Worm (Caenorhabditis elegans) whole organism, young adult: ENCODE measurements around the gene F59B10.2.

Experiments used
- B0019.2 ChIP-seq: fragments of 200-800 bp; sonication (Bioruptor generic); conservative IDR thresholded peaks from 2 replicates; pipeline ENCODE4 v1.3.6; 2022; ENCODE audit warnings: missing genetic modification reagents, missing genetic modification characterization, missing compliant biosample characterization
- B0261.1 ChIP-seq: sonication (generic microtip); optimal IDR thresholded peaks from 2 replicates; lab custom pipeline; 2016; ENCODE audit warnings: mild to moderate bottlenecking, missing genetic modification characterization, moderate library complexity, missing compliant biosample characterization
- B0336.3 ChIP-seq: fragments of 200-800 bp; sonication (Bioruptor generic); IDR thresholded peaks from 2 replicates; pipeline ENCODE4 v1.3.6; 2022; ENCODE audit warnings: missing genetic modification characterization, missing compliant biosample characterization
- C17E4.6 ChIP-seq: fragments of 200-800 bp; sonication (Bioruptor generic); IDR thresholded peaks from 2 replicates; pipeline ENCODE4 v1.3.6; 2022; ENCODE audit warnings: missing genetic modification reagents, missing genetic modification characterization, missing compliant biosample characterization
- F39B2.1 ChIP-seq: fragments of 200-800 bp; sonication (Bioruptor generic); IDR thresholded peaks from 2 replicates; pipeline ENCODE4 v1.3.6; 2022; ENCODE audit warnings: missing genetic modification reagents, missing genetic modification characterization, missing compliant biosample characterization
- F52B5.7 ChIP-seq: sonication (generic microtip); optimal IDR thresholded peaks from 2 replicates; lab custom pipeline; 2016; ENCODE audit warnings: mild to moderate bottlenecking, missing genetic modification characterization, missing compliant biosample characterization
- F55B11.4 ChIP-seq: sonication (generic microtip); optimal IDR thresholded peaks from 2 replicates; lab custom pipeline; 2016; ENCODE audit warnings: missing compliant biosample characterization, missing genetic modification characterization, borderline replicate concordance; ENCODE audit not compliant: insufficient read depth
- F57C9.4 ChIP-seq: sonication (generic microtip); optimal IDR thresholded peaks from 2 replicates; lab custom pipeline; 2017; ENCODE audit warnings: mild to moderate bottlenecking, missing genetic modification characterization, missing compliant biosample characterization
- T26A5.8 ChIP-seq: sonication (generic microtip); optimal IDR thresholded peaks from 2 replicates; lab custom pipeline; 2016; ENCODE audit warnings: missing genetic modification characterization, missing compliant biosample characterization
- Y56A3A.18 ChIP-seq: fragments of 200-800 bp; sonication (Bioruptor generic); IDR thresholded peaks from 2 replicates; pipeline ENCODE4 v1.3.6; 2022; ENCODE audit warnings: missing genetic modification reagents, missing genetic modification characterization, missing compliant biosample characterization
- Y67H2A.10 ChIP-seq: fragments of 200-800 bp; sonication (Bioruptor generic); conservative IDR thresholded peaks from 2 replicates; pipeline ENCODE4 v1.3.6; 2022; ENCODE audit warnings: missing genetic modification reagents, missing genetic modification characterization, missing compliant biosample characterization
- Y79H2A.3 ChIP-seq: fragments of 200-800 bp; sonication (Bioruptor generic); conservative IDR thresholded peaks from 2 replicates; pipeline ENCODE4 v1.3.6; 2022; ENCODE audit warnings: missing genetic modification reagents, missing genetic modification characterization, missing compliant biosample characterization
- ama-1 ChIP-seq, 3 experiments: fragments of 150-350 bp in 1 of 3; sonication (generic microtip) in 2 of 3; optimal IDR thresholded peaks; 2 replicates each; lab custom pipeline; 2014 to 2018; ENCODE audit warnings: missing biosample characterization in 2 of 3, missing genetic modification characterization in 2 of 3, missing genetic modification reagents in 2 of 3
- aptf-3 ChIP-seq: fragments of 200-800 bp; sonication (Bioruptor generic); IDR thresholded peaks from 2 replicates; pipeline ENCODE4 v1.3.6; 2022; ENCODE audit warnings: missing genetic modification characterization, missing compliant biosample characterization
- atf-7 ChIP-seq: sonication (generic microtip); optimal IDR thresholded peaks from 2 replicates; lab custom pipeline; 2017; ENCODE audit warnings: mild to moderate bottlenecking, missing genetic modification characterization, missing compliant biosample characterization
- attf-3 ChIP-seq: fragments of 200-800 bp; sonication (Bioruptor generic); conservative IDR thresholded peaks from 2 replicates; pipeline ENCODE4 v1.3.6; 2022; ENCODE audit warnings: missing genetic modification reagents, missing genetic modification characterization, missing compliant biosample characterization
- attf-5 ChIP-seq: fragments of 200-800 bp; sonication (Bioruptor generic); optimal IDR thresholded peaks from 2 replicates; lab custom pipeline; 2018; ENCODE audit warnings: mild to moderate bottlenecking, missing genetic modification characterization, missing compliant biosample characterization
- bed-2 ChIP-seq: fragments of 200-800 bp; sonication (Bioruptor generic); IDR thresholded peaks from 2 replicates; pipeline ENCODE4 v1.3.6; 2022; ENCODE audit warnings: missing genetic modification reagents, missing genetic modification characterization, missing compliant biosample characterization
- cebp-1 ChIP-seq, 2 experiments: fragments of 200-800 bp in 1 of 2; sonication (Bioruptor generic) in 1 of 2; sonication (generic microtip) in 1 of 2; IDR thresholded peaks in 1 of 2; optimal IDR thresholded peaks in 1 of 2; 2 replicates each; pipeline versions ENCODE4 v1.3.6 to Lab custom; 2017 to 2022; ENCODE audit warnings: missing compliant biosample characterization in 2 of 2, missing genetic modification characterization in 2 of 2, mild to moderate bottlenecking in 1 of 2, missing genetic modification reagents in 1 of 2, moderate library complexity in 1 of 2
- cebp-2 ChIP-seq: fragments of 200-800 bp; sonication (Bioruptor generic); IDR thresholded peaks from 2 replicates; pipeline ENCODE4 v1.3.6; 2022; ENCODE audit warnings: missing genetic modification characterization, missing compliant biosample characterization
- ceh-100 ChIP-seq: fragments of 200-800 bp; sonication (Bioruptor generic); IDR thresholded peaks from 2 replicates; pipeline ENCODE4 v1.3.6; 2022; ENCODE audit warnings: missing genetic modification reagents, missing genetic modification characterization, missing compliant biosample characterization
- chd-7 ChIP-seq: sonication (generic microtip); optimal IDR thresholded peaks from 2 replicates; lab custom pipeline; 2016; ENCODE audit warnings: mild to moderate bottlenecking, missing genetic modification characterization, moderate library complexity, missing compliant biosample characterization
- dox-1 ChIP-seq: fragments of 200-800 bp; sonication (Bioruptor generic); IDR thresholded peaks from 2 replicates; pipeline ENCODE4 v1.3.6; 2022; ENCODE audit warnings: missing genetic modification reagents, missing genetic modification characterization, missing compliant biosample characterization
- dpff-1 ChIP-seq: sonication (generic microtip); optimal IDR thresholded peaks from 2 replicates; lab custom pipeline; 2017; ENCODE audit warnings: mild to moderate bottlenecking, missing genetic modification characterization, missing compliant biosample characterization
- efl-1 ChIP-seq: fragments of 150-350 bp; optimal IDR thresholded peaks from 2 replicates; lab custom pipeline; 2014; ENCODE audit warnings: missing biosample characterization, missing genetic modification reagents, missing genetic modification characterization
- egl-44 ChIP-seq: fragments of 200-800 bp; sonication (Bioruptor generic); IDR thresholded peaks from 2 replicates; pipeline ENCODE4 v1.3.6; 2022; ENCODE audit warnings: missing genetic modification reagents, missing genetic modification characterization, missing compliant biosample characterization
- egrh-3 ChIP-seq: fragments of 200-800 bp; sonication (Bioruptor generic); IDR thresholded peaks from 2 replicates; pipeline ENCODE4 v1.3.6; 2022; ENCODE audit warnings: missing genetic modification reagents, missing genetic modification characterization, missing compliant biosample characterization
- ekl-4 ChIP-seq: fragments of 200-800 bp; sonication (Bioruptor generic); IDR thresholded peaks from 2 replicates; pipeline ENCODE4 v1.3.6; 2022; ENCODE audit warnings: missing genetic modification reagents, missing genetic modification characterization, missing compliant biosample characterization
- ets-4 ChIP-seq: fragments of 200-800 bp; sonication (Bioruptor generic); optimal IDR thresholded peaks from 2 replicates; lab custom pipeline; 2018; ENCODE audit warnings: mild to moderate bottlenecking, missing genetic modification characterization, missing compliant biosample characterization
- fkh-3 ChIP-seq: sonication (generic microtip); optimal IDR thresholded peaks from 2 replicates; lab custom pipeline; 2016; ENCODE audit warnings: mild to moderate bottlenecking, missing genetic modification characterization, missing compliant biosample characterization
- him-1 ChIP-seq: sonication (generic microtip); optimal IDR thresholded peaks from 2 replicates; lab custom pipeline; 2016; ENCODE audit warnings: missing genotype, missing genetic modification reagents, missing genetic modification characterization, missing compliant biosample characterization
- hmg-20 ChIP-seq: fragments of 200-800 bp; sonication (Bioruptor generic); IDR thresholded peaks from 2 replicates; pipeline ENCODE4 v1.3.6; 2022; ENCODE audit warnings: missing genetic modification reagents, missing genetic modification characterization, missing compliant biosample characterization
- hsf-1 ChIP-seq: fragments of 200-800 bp; sonication (Bioruptor generic); IDR thresholded peaks from 2 replicates; pipeline ENCODE4 v1.3.6; 2022; ENCODE audit warnings: missing genetic modification reagents, missing genetic modification characterization, missing compliant biosample characterization
- lag-1 ChIP-seq: fragments of 200-800 bp; sonication (Bioruptor generic); IDR thresholded peaks from 2 replicates; pipeline ENCODE4 v1.3.6; 2022; ENCODE audit warnings: missing genetic modification reagents, missing genetic modification characterization, missing compliant biosample characterization
- lin-26 ChIP-seq: fragments of 200-800 bp; sonication (Bioruptor generic); IDR thresholded peaks from 2 replicates; pipeline ENCODE4 v1.3.6; 2022; ENCODE audit warnings: missing genetic modification reagents, missing genetic modification characterization, missing compliant biosample characterization
- lsy-27 ChIP-seq: sonication (generic microtip); optimal IDR thresholded peaks from 2 replicates; lab custom pipeline; 2017; ENCODE audit warnings: missing genetic modification characterization, mild to moderate bottlenecking, missing compliant biosample characterization, antibody characterized with exemption, missing genotype, borderline replicate concordance; ENCODE audit not compliant: insufficient read depth
- madf-10 ChIP-seq: sonication (generic microtip); optimal IDR thresholded peaks from 2 replicates; lab custom pipeline; 2016; ENCODE audit warnings: mild to moderate bottlenecking, missing genetic modification characterization, missing compliant biosample characterization
- madf-6 ChIP-seq: fragments of 200-800 bp; sonication (Bioruptor generic); IDR thresholded peaks from 2 replicates; pipeline ENCODE4 v1.3.6; 2022; ENCODE audit warnings: missing genetic modification reagents, missing genetic modification characterization, missing compliant biosample characterization
- mxl-1 ChIP-seq: sonication (generic microtip); optimal IDR thresholded peaks from 2 replicates; lab custom pipeline; 2016; ENCODE audit warnings: missing genetic modification characterization, missing compliant biosample characterization
- nfya-1 ChIP-seq: sonication (generic microtip); optimal IDR thresholded peaks from 2 replicates; lab custom pipeline; 2017; ENCODE audit warnings: antibody characterized with exemption, missing compliant biosample characterization, missing genetic modification characterization, borderline replicate concordance; ENCODE audit not compliant: insufficient read depth
- nhr-27 ChIP-seq: fragments of 200-800 bp; sonication (Bioruptor generic); optimal IDR thresholded peaks from 2 replicates; lab custom pipeline; 2018; ENCODE audit warnings: mild to moderate bottlenecking, missing genetic modification characterization, moderate library complexity, missing compliant biosample characterization
- rcor-1 ChIP-seq: fragments of 200-800 bp; sonication (Bioruptor generic); IDR thresholded peaks from 2 replicates; pipeline ENCODE4 v1.3.6; 2022; ENCODE audit warnings: missing genetic modification reagents, missing genetic modification characterization, missing compliant biosample characterization
- repo-1 ChIP-seq: sonication (generic microtip); optimal IDR thresholded peaks from 2 replicates; lab custom pipeline; 2017; ENCODE audit warnings: mild to moderate bottlenecking, missing genetic modification characterization, missing compliant biosample characterization
- tbx-9 ChIP-seq: sonication (generic microtip); optimal IDR thresholded peaks from 2 replicates; lab custom pipeline; 2016; ENCODE audit warnings: borderline replicate concordance, missing genetic modification characterization, inconsistent platforms, missing compliant biosample characterization
- xnd-1 ChIP-seq: sonication (generic microtip); optimal IDR thresholded peaks from 2 replicates; lab custom pipeline; 2016; ENCODE audit warnings: missing genotype, missing genetic modification reagents, missing genetic modification characterization, missing compliant biosample characterization
- ztf-26 ChIP-seq: sonication (generic microtip); optimal IDR thresholded peaks from 2 replicates; lab custom pipeline; 2017; ENCODE audit warnings: missing genetic modification characterization, missing compliant biosample characterization

The F59B10.2 gene

DNA sequence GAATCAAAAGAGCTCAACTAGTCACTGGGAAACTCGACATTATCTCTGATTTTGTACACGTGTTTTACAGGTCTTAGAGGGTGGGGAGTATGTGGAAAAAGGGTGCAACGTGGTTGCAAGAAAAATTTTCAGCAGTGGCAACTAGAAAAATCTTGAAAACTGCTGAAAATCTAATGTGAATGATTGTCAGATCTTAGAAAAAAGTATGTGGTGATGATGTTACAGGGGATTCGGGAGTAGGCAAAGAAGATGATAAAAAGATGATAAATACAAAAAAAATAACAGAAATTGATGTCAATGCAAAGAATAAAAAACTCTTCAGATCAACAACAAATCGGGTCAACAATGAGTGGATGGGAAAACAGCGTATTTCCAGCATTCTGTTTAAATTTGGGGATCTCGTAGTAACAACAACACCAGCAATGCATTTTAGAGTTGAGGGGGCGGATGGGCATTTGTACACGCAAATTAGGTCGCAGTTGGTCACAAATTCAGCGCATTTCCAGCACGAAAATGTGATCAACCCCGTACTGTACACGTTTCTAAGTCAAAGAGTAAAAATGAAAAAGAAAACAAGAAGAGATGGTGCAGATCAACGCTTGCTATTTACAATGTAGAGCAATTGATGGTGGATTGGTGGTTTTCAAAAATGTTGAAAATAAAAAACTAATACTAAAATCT, 34.0 kb upstream of the F59B10.2 start (continued):
- TF ChIP-seq aptf-3 (GFP tag; lab: Robert Waterston, UW): 0 out of 2 replicates have a peak, but pooled peaks have one; percentile 4
- no peak for TF ChIP-seq lag-1
- TF ChIP-seq F55B11.4 (tag; lab: Kevin White, UChicago): no peak
- TF ChIP-seq attf-5 (GFP tag; lab: Kevin White, UChicago): peak; percentile 31
- peak; percentile 66 for TF ChIP-seq F57C9.4 (tag; lab: Kevin White, UChicago)
- TF ChIP-seq cebp-1 (GFP tag; IDR thresholded peaks at IDR 0.05; lab: Robert Waterston, UW): peak; percentile 65
- TF ChIP-seq cebp-1 (tag; optimal IDR thresholded peaks at IDR 0.05; lab: Kevin White, UChicago): peak; percentile 49
- peak; percentile 53 for TF ChIP-seq ets-4
- peak; percentile 44 for TF ChIP-seq ama-1 (optimal IDR thresholded peaks at IDR 0.05; lab: Kevin White, UChicago)
- no peak for TF ChIP-seq ama-1 (GFP tag; optimal IDR thresholded peaks at IDR 0.05; lab: Kevin White, UChicago)
- no peak for TF ChIP-seq egrh-3 (GFP tag; lab: Robert Waterston, UW)
- TF ChIP-seq hmg-20 (GFP tag; lab: Robert Waterston, UW): no peak
- TF ChIP-seq madf-10: no peak
- peak; percentile 20 for TF ChIP-seq chd-7 (tag; lab: Kevin White, UChicago)
- TF ChIP-seq madf-6 (GFP tag; lab: Robert Waterston, UW): peak; percentile 27; the same call in 1 of the 2 replicates
- 0 out of 2 replicates have a peak, but pooled peaks have one; percentile 73 for TF ChIP-seq cebp-2 (GFP tag; lab: Robert Waterston, UW)
- TF ChIP-seq ceh-100 (GFP tag; lab: Robert Waterston, UW): no peak; the same call in 1 of the 2 replicates
- no peak for TF ChIP-seq B0019.2
- no peak for TF ChIP-seq fkh-3 (tag; lab: Kevin White, UChicago)
- TF ChIP-seq F52B5.7 (tag; lab: Kevin White, UChicago): peak; percentile 60
- no peak for TF ChIP-seq B0261.1
- no peak for TF ChIP-seq him-1 (tag; lab: Kevin White, UChicago)
- TF ChIP-seq xnd-1 (tag; lab: Kevin White, UChicago): no peak
- 0 out of 2 replicates have a peak, but pooled peaks have one; percentile 19 for TF ChIP-seq rcor-1 (GFP tag; lab: Robert Waterston, UW)
- no peak for TF ChIP-seq tbx-9 (tag; lab: Kevin White, UChicago)
- TF ChIP-seq repo-1: peak; percentile 76
- TF ChIP-seq lsy-27 (tag; lab: Kevin White, UChicago): no peak
- TF ChIP-seq F39B2.1 (GFP tag; lab: Robert Waterston, UW): 0 out of 2 replicates have a peak, but pooled peaks have one; percentile 9
- peak; percentile 29; the same call in 1 of the 2 replicates for TF ChIP-seq hsf-1 (GFP tag; lab: Robert Waterston, UW)
- TF ChIP-seq efl-1 (GFP tag; lab: Kevin White, UChicago): no peak
- no peak for TF ChIP-seq nfya-1
- no peak for TF ChIP-seq mxl-1 (tag; lab: Kevin White, UChicago)
- peak; percentile 5; the same call in 1 of the 2 replicates for TF ChIP-seq ekl-4 (GFP tag; lab: Robert Waterston, UW)
- no peak for TF ChIP-seq Y79H2A.3
- TF ChIP-seq lin-26 (GFP tag; lab: Robert Waterston, UW): no peak; the same call in none of the 2 replicates
- peak; percentile 39 for TF ChIP-seq ztf-26 (tag; lab: Kevin White, UChicago)
- TF ChIP-seq Y67H2A.10 (GFP tag; lab: Robert Waterston, UW): no peak
- peak; percentile 40; the same call in 1 of the 2 replicates for TF ChIP-seq egl-44
- TF ChIP-seq attf-3 (GFP tag; lab: Robert Waterston, UW): peak; percentile 39; the same call in 1 of the 2 replicates
- TF ChIP-seq atf-7 (tag; lab: Kevin White, UChicago): peak; percentile 24
- no peak for TF ChIP-seq dpff-1 (tag; lab: Kevin White, UChicago)
- no peak; the same call in 1 of the 2 replicates for TF ChIP-seq B0336.3 (GFP tag; lab: Robert Waterston, UW)
- TF ChIP-seq T26A5.8 (tag; lab: Kevin White, UChicago): no peak
- TF ChIP-seq bed-2 (GFP tag; lab: Robert Waterston, UW): no peak
- TF ChIP-seq C17E4.6 (GFP tag; lab: Robert Waterston, UW): no peak
- TF ChIP-seq Y56A3A.18 (GFP tag; lab: Robert Waterston, UW): 0 out of 2 replicates have a peak, but pooled peaks have one; percentile 11
- no peak for TF ChIP-seq nhr-27
- peak; percentile 38; the same call in 1 of the 2 replicates for TF ChIP-seq dox-1 (GFP tag; lab: Robert Waterston, UW)
